Worm (Caenorhabditis elegans): ENCODE data around the gene clec-56.

- no peak for TF ChIP-seq blmp-1 (tag; optimal IDR thresholded peaks at IDR 0.05)
- TF ChIP-seq snpc-4 (tag; optimal IDR thresholded peaks at IDR 0.05), result no peak
- TF ChIP-seq flh-1 (GFP tag; optimal IDR thresholded peaks at IDR 0.05), result no peak
- no peak for TF ChIP-seq elt-3 (tag; optimal IDR thresholded peaks at IDR 0.05)
- peak; percentile 51 for TF ChIP-seq unc-62 (GFP tag; optimal IDR thresholded peaks at IDR 0.05)
- TF ChIP-seq ztf-11 (tag; optimal IDR thresholded peaks at IDR 0.05), result no peak
- no peak for TF ChIP-seq nhr-237 (tag; optimal IDR thresholded peaks at IDR 0.05)
- TF ChIP-seq mep-1 (tag; optimal IDR thresholded peaks at IDR 0.05), result no peak
- TF ChIP-seq lsy-2 (tag; optimal IDR thresholded peaks at IDR 0.05), result no peak
- TF ChIP-seq zip-8 (tag; optimal IDR thresholded peaks at IDR 0.05), result no peak
- no peak for TF ChIP-seq nhr-76 (tag; optimal IDR thresholded peaks at IDR 0.05)
- TF ChIP-seq hlh-1 (tag; optimal IDR thresholded peaks at IDR 0.05), result no peak
- peak; percentile 42 for TF ChIP-seq ham-2 (GFP tag; optimal IDR thresholded peaks at IDR 0.05)
These were observed 48.2 kb upstream of the clec-56 start for ce11 chrV:14426013-14426412.

Data from whole organism, mixed stage, embryonic.